Fruit fly (Drosophila melanogaster): ENCODE data around the gene Klp3A.
A peak's percentile ranks its signal among the peaks of the same experiment; 100 is the strongest.

The Klp3A gene

dm6 chrX:2646022-2646761 is 42.3 kb upstream of the Klp3A start (continued):
- peak; percentile 98 for TF ChIP-seq CoRest (tag; optimal IDR thresholded peaks at IDR 0.05)
- peak; percentile 98 for TF ChIP-seq lilli (GFP tag; optimal IDR thresholded peaks at IDR 0.05)
- TF ChIP-seq usp (GFP tag; optimal IDR thresholded peaks at IDR 0.05) = no peak
- peak; percentile 98 for TF ChIP-seq odd (GFP tag; optimal IDR thresholded peaks at IDR 0.05)
- peak; percentile 96 for TF ChIP-seq nau (GFP tag; optimal IDR thresholded peaks at IDR 0.05)
- TF ChIP-seq slbo (GFP tag; IDR thresholded peaks at IDR 0.05) = peak; percentile 96
- TF ChIP-seq D19A (tag; optimal IDR thresholded peaks at IDR 0.05) = peak; percentile 93
- peak; percentile 90 for TF ChIP-seq cas (GFP tag; IDR thresholded peaks at IDR 0.05)
- TF ChIP-seq Dip3 (GFP tag; optimal IDR thresholded peaks at IDR 0.05) = peak; percentile 96
- peak; percentile 95 for TF ChIP-seq CG14441 (GFP tag; IDR thresholded peaks at IDR 0.05)
- TF ChIP-seq CG7745 (tag; optimal IDR thresholded peaks at IDR 0.05) = peak; percentile 71
- TF ChIP-seq CG17568 (GFP tag; optimal IDR thresholded peaks at IDR 0.05) = peak; percentile 97
- peak; percentile 92 for TF ChIP-seq ase (GFP tag; IDR thresholded peaks at IDR 0.05)
- TF ChIP-seq ham (GFP tag; IDR thresholded peaks at IDR 0.05) = peak; percentile 86
- peak; percentile 95 for TF ChIP-seq NC2α (GFP tag; optimal IDR thresholded peaks at IDR 0.05)
- peak; percentile 96 for TF ChIP-seq CG3847 (GFP tag; IDR thresholded peaks at IDR 0.05)
- TF ChIP-seq Vsx1 (GFP tag; optimal IDR thresholded peaks at IDR 0.05) = peak; percentile 94
- peak; percentile 95 for TF ChIP-seq NK7.1 (GFP tag; optimal IDR thresholded peaks at IDR 0.05)
- peak; percentile 92 for TF ChIP-seq sqz (GFP tag; optimal IDR thresholded peaks at IDR 0.05)
- TF ChIP-seq crol (GFP tag; IDR thresholded peaks at IDR 0.05) = peak; percentile 99
- TF ChIP-seq Ets97D (GFP tag; optimal IDR thresholded peaks at IDR 0.05) = peak; percentile 80
- peak; percentile 95 for TF ChIP-seq mirr (GFP tag; optimal IDR thresholded peaks at IDR 0.05)
- TF ChIP-seq caup (GFP tag; optimal IDR thresholded peaks at IDR 0.05; ENCODE audit: severe bottlenecking) = peak; percentile 96
- peak; percentile 97 for TF ChIP-seq dysf (GFP tag; IDR thresholded peaks at IDR 0.05)
- TF ChIP-seq CG17829 (tag; optimal IDR thresholded peaks at IDR 0.05) = peak; percentile 95
- peak; percentile 97 for TF ChIP-seq CHES-1-like (GFP tag; optimal IDR thresholded peaks at IDR 0.05)
- peak; percentile 99 for TF ChIP-seq CG12659 (GFP tag; optimal IDR thresholded peaks at IDR 0.05)
- TF ChIP-seq CG11560 (tag; IDR thresholded peaks at IDR 0.05) = peak; percentile 85
- TF ChIP-seq Myb (GFP tag; optimal IDR thresholded peaks at IDR 0.05) = peak; percentile 90
- peak; percentile 97 for TF ChIP-seq cwo (GFP tag; optimal IDR thresholded peaks at IDR 0.05)
- peak; percentile 83 for TF ChIP-seq Deaf1 (tag; optimal IDR thresholded peaks at IDR 0.05)
- peak; percentile 93 for TF ChIP-seq CG2889 (GFP tag; IDR thresholded peaks at IDR 0.05)
- peak; percentile 98 for TF ChIP-seq CG15269 (tag; optimal IDR thresholded peaks at IDR 0.05)
- peak; percentile 95 for TF ChIP-seq CG11398 (GFP tag; optimal IDR thresholded peaks at IDR 0.05)
- peak in 1 of 2 experiments; percentile 97 for TF ChIP-seq Eip74EF (GFP tag; optimal IDR thresholded peaks at IDR 0.05)
- peak; percentile 90 for TF ChIP-seq jigr1 (GFP tag; IDR thresholded peaks at IDR 0.05)
- TF ChIP-seq B-H2 (GFP tag; optimal IDR thresholded peaks at IDR 0.05) = peak; percentile 90
- peak; percentile 85 for TF ChIP-seq CG3838 (GFP tag; optimal IDR thresholded peaks at IDR 0.05)
- TF ChIP-seq CG10462 (GFP tag; optimal IDR thresholded peaks at IDR 0.05) = peak; percentile 93
- peak; percentile 96 for TF ChIP-seq salm (tag; optimal IDR thresholded peaks at IDR 0.05)
- peak; percentile 87 for TF ChIP-seq Fer2 (tag; optimal IDR thresholded peaks at IDR 0.05)
- TF ChIP-seq pita (GFP tag; optimal IDR thresholded peaks at IDR 0.05) = no peak
- TF ChIP-seq CG1602 (GFP tag; optimal IDR thresholded peaks at IDR 0.05) = peak; percentile 95
- peak; percentile 96 for TF ChIP-seq CG11504 (tag; optimal IDR thresholded peaks at IDR 0.05)
- peak; percentile 95 for TF ChIP-seq H2.0 (GFP tag; IDR thresholded peaks at IDR 0.05)
- TF ChIP-seq unc-4 (GFP tag; IDR thresholded peaks at IDR 0.05; ENCODE audit: partially characterized antibody) = no peak
- peak; percentile 96 for TF ChIP-seq gsb-n (tag; optimal IDR thresholded peaks at IDR 0.05)
- TF ChIP-seq dati (GFP tag; IDR thresholded peaks at IDR 0.05) = peak; percentile 85
- peak; percentile 98 for TF ChIP-seq CG18599 (GFP tag; optimal IDR thresholded peaks at IDR 0.05)

Measured in whole organism, embryonic.